Worm (Caenorhabditis elegans): ENCODE measurements around the gene pat-3.

DNA sequence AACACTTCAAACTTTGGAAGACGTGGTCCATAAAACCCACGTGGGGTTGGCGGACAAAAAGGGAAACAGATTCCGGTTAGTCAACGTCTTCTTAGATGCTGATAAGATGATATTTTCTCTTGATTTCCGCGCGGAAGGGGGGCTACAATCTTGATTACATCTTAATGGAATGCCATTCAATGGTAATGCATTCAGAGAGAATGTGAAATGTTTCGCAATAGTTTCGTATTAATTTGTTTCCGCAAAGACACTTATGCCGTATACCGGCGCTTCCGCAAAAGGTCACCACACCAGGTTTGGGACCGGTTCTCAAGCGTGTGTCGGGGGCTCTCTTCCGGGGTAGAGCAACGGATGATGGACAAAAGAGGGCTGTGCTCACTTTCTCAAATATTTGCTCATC, 39.5 kb downstream of the pat-3 start:
- no peak for TF ChIP-seq him-1 (tag; optimal IDR thresholded peaks at IDR 0.05)
- no peak for TF ChIP-seq dao-5 (tag; optimal IDR thresholded peaks at IDR 0.05)
